Fruit fly (Drosophila melanogaster): ENCODE data around the gene hook.

DNA sequence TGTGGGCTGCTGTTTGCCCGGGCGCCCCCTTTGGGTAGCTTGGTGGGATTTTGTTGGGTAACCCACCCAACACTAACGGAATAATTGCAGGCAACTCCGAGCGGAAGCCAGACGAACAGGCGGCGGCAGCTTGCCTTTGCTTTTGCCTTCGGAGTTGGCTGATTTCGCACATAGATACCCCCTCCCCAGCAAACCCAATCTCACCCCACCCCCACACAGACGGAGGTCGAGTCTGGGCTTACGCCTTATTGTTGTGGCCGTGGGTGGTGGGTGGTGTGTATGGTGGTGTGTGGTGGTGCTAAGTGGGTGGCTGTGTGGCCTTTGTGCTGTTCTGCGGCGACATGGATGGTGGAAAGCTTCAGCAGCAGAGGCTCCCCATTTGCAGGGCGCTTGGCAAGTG lies 17.7 kb downstream of the hook start:
- TF ChIP-seq psq (optimal IDR thresholded peaks at IDR 0.05) (no peak), Myc (optimal IDR thresholded peaks at IDR 0.05) (no peak), Sin3A (optimal IDR thresholded peaks at IDR 0.05) (no peak), h (optimal IDR thresholded peaks at IDR 0.05) (no peak), insv (optimal IDR thresholded peaks at IDR 0.05) (no peak), ttk (optimal IDR thresholded peaks at IDR 0.05) (no peak)

All from Kc167 (cell line).